Worm (Caenorhabditis elegans): ENCODE measurements around the gene lim-6.

lim-6 gene

DNA sequence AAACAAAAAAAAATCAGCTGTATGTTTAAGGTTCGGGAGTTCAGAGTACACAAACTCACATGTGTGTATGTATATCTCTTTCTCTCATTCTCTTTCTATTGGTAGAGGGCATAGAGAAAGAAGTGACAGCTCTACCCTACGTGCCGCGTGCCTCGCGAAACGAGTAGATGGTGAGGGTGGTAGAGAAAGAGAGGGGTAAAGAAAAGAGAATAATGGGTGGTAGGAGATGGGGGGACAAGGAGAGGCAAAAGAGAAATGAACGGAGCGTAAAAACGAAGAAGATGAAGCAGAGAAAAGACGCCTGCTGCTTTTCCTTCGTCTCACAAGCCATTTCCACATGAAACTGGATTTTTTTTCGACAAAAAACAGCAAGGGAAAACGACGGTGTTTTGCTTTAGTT, 20.9 kb downstream of the lim-6 start (continued):
- TF ChIP-seq sox-4 (tag; optimal IDR thresholded peaks at IDR 0.05) = peak; percentile 31

- TF ChIP-seq lin-39 (tag; optimal IDR thresholded peaks at IDR 0.05) (peak; percentile 16), nhr-85 (tag) (peak; percentile 16), unc-98 (GFP tag; IDR thresholded peaks at IDR 0.05) (no peak), mef-2 (tag; optimal IDR thresholded peaks at IDR 0.05) (no peak), ceh-88 (GFP tag; IDR thresholded peaks at IDR 0.05) (no peak), hlh-17 (GFP tag; optimal IDR thresholded peaks at IDR 0.05; ENCODE audit: borderline replicate concordance) (no peak), sup-37 (GFP tag; optimal IDR thresholded peaks at IDR 0.05) (no peak)
Measured at ce11 chrX:1094332-1094731, 22.1 kb downstream of the lim-6 start.

DNA sequence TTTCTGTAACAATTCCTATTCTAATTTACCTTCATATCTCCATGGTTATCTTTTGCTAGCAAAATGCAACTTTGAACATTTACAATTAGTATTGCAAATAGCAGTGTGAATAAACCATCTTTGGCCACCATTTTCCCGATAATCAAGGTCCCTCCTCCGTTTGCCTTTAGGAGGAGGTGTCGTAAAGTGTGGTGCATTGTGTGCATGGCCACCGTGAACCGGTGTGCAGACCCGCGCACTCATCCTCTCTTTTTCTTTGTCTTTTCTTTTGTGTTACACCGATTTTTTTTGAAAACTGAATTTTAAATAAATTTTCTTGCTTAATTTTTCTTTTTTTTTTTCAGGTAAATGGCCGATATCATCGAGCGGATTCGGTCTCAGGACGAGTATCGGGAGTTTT, 24.6 kb downstream of the lim-6 start, which contains the start of the genes pigx-1 and rme-6:
Gene pigx-1 (minus strand): TSS at position 206 of the 400 bp plus-strand sequence.
Gene rme-6 (plus strand): TSS at position 345 of the 400 bp plus-strand sequence.
- TF ChIP-seq nhr-71 (tag; optimal IDR thresholded peaks at IDR 0.05) = peak; percentile 34
- peak; percentile 51 for TF ChIP-seq mep-1 (tag; optimal IDR thresholded peaks at IDR 0.05)
- TF ChIP-seq nhr-47 (tag; optimal IDR thresholded peaks at IDR 0.05) = peak; percentile 36
- peak in 1 of 2 experiments; percentile 39 for TF ChIP-seq lsy-2 (tag; optimal IDR thresholded peaks at IDR 0.05)
- TF ChIP-seq snu-23 (GFP tag; optimal IDR thresholded peaks at IDR 0.05) = peak; percentile 55
- TF ChIP-seq ceh-82 (tag; optimal IDR thresholded peaks at IDR 0.05) = peak in 1 of 3 experiments; percentile 28
- peak; percentile 1 for TF ChIP-seq xbp-1 (tag; optimal IDR thresholded peaks at IDR 0.05)
- no peak for TF ChIP-seq ets-5 (GFP tag; IDR thresholded peaks at IDR 0.05)
- TF ChIP-seq swsn-7 (tag; optimal IDR thresholded peaks at IDR 0.05) = peak; percentile 18
- peak; percentile 3 for TF ChIP-seq rnt-1 (tag; optimal IDR thresholded peaks at IDR 0.05)
- peak; percentile 40 for TF ChIP-seq skn-1 (tag; optimal IDR thresholded peaks at IDR 0.05)
- TF ChIP-seq mdl-1 (tag; optimal IDR thresholded peaks at IDR 0.05) = peak in 1 of 2 experiments; percentile 31
- TF ChIP-seq fos-1 (tag; optimal IDR thresholded peaks at IDR 0.05) = no peak
- no peak for TF ChIP-seq nhr-77 (tag; optimal IDR thresholded peaks at IDR 0.05)
- TF ChIP-seq mef-2 (tag; optimal IDR thresholded peaks at IDR 0.05) = no peak
- peak; percentile 13 to 14 for TF ChIP-seq efl-1 (optimal IDR thresholded peaks at IDR 0.05)
- peak in 1 of 2 experiments; percentile 45 for TF ChIP-seq efl-1 (GFP tag; optimal IDR thresholded peaks at IDR 0.05 in 1 of 2)
- TF ChIP-seq lin-35 (GFP tag; optimal IDR thresholded peaks at IDR 0.05) = peak in 1 of 2 experiments; percentile 6
- TF ChIP-seq blmp-1 (tag; optimal IDR thresholded peaks at IDR 0.05) = peak; percentile 18
- peak; percentile 83 for TF ChIP-seq F16B12.6 (tag; optimal IDR thresholded peaks at IDR 0.05)

DNA sequence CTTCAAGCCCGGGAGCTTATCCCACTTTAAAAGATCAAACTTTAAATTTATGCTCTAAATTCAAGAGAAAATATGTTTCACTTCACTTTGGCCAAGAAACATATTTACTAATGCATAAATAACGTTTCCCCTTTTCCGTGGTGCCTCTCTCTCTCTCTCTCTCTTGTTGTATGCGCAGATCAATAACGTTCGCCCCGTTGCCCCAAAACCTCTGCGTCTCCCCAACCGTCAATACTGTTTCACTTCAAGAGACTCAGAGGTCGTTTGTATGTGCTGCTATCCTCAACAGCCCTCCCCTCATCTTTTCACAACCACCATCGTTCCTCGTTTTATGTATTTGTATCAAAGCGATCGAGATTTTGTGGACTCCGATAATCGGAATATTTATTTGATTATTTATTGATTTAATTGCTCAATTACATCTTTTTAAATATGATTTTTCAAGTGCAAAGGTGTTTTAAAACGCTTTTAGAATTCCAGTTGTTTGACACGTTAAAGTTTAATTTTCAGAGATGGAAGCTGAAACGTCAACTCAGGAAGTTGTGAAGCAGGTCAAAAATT, 31.5 kb downstream of the lim-6 start, which contains the start of gene ife-4:
Gene ife-4 (plus strand): TSS at position 511 of the 561 bp plus-strand sequence.
- TF ChIP-seq sptf-1 (tag; optimal IDR thresholded peaks at IDR 0.05) = no peak
- TF ChIP-seq nhr-85 (tag) = no peak
- TF ChIP-seq dpl-1 (GFP tag; optimal IDR thresholded peaks at IDR 0.05) = no peak
- peak; percentile 43 for TF ChIP-seq swsn-7 (tag; optimal IDR thresholded peaks at IDR 0.05)
- TF ChIP-seq mef-2 (tag; optimal IDR thresholded peaks at IDR 0.05) = no peak
- no peak for TF ChIP-seq nhr-12 (tag; optimal IDR thresholded peaks at IDR 0.05)
- TF ChIP-seq ztf-11 (tag; optimal IDR thresholded peaks at IDR 0.05) = no peak
- TF ChIP-seq sox-4 (tag; optimal IDR thresholded peaks at IDR 0.05) = no peak
- TF ChIP-seq rnt-1 (tag; optimal IDR thresholded peaks at IDR 0.05) = no peak
- no peak for TF ChIP-seq alr-1 (tag; optimal IDR thresholded peaks at IDR 0.05; ENCODE audit: borderline replicate concordance)
- TF ChIP-seq Y116A8C.19 (tag; optimal IDR thresholded peaks at IDR 0.05; ENCODE audit: borderline replicate concordance) = no peak
- peak in 1 of 2 experiments; percentile 39 for TF ChIP-seq lin-35 (GFP tag; optimal IDR thresholded peaks at IDR 0.05)
- TF ChIP-seq fkh-8 (tag; optimal IDR thresholded peaks at IDR 0.05) = peak; percentile 7
- TF ChIP-seq egl-13 (tag; optimal IDR thresholded peaks at IDR 0.05) = peak; percentile 35
- peak; percentile 9 for TF ChIP-seq dsc-1 (tag; optimal IDR thresholded peaks at IDR 0.05)
- no peak for TF ChIP-seq unc-62 (GFP tag; optimal IDR thresholded peaks at IDR 0.05)
- peak; percentile 22 for TF ChIP-seq nhr-71 (tag; optimal IDR thresholded peaks at IDR 0.05)
- no peak for TF ChIP-seq ceh-63 (GFP tag; optimal IDR thresholded peaks at IDR 0.05)
- TF ChIP-seq ets-5 (GFP tag; IDR thresholded peaks at IDR 0.05) = no peak
- no peak for TF ChIP-seq nhr-90 (tag; optimal IDR thresholded peaks at IDR 0.05; ENCODE audit: poor library complexity)
- TF ChIP-seq nhr-47 (tag; optimal IDR thresholded peaks at IDR 0.05) = peak; percentile 20
- TF ChIP-seq ceh-90 (tag; optimal IDR thresholded peaks at IDR 0.05) = no peak
- peak; percentile 85 for TF ChIP-seq lin-14 (GFP tag; optimal IDR thresholded peaks at IDR 0.05)
- TF ChIP-seq lin-39 (tag; optimal IDR thresholded peaks at IDR 0.05) = no peak
- TF ChIP-seq snu-23 (GFP tag; optimal IDR thresholded peaks at IDR 0.05) = peak; percentile 43
- peak; percentile 64 for TF ChIP-seq skn-1 (tag; optimal IDR thresholded peaks at IDR 0.05)
- peak; percentile 76 for TF ChIP-seq mep-1 (tag; optimal IDR thresholded peaks at IDR 0.05)
- TF ChIP-seq pqm-1 (tag; optimal IDR thresholded peaks at IDR 0.05) = no peak
- TF ChIP-seq grh-1 (GFP tag; IDR thresholded peaks at IDR 0.05) = no peak
- TF ChIP-seq tbx-2 (tag; optimal IDR thresholded peaks at IDR 0.05) = peak; percentile 14
- TF ChIP-seq nhr-237 (tag; optimal IDR thresholded peaks at IDR 0.05) = no peak

All from whole organism, L1 larva.